Worm (Caenorhabditis elegans): Measurements from ENCODE around the gene Y6E2A.10.
A peak's percentile ranks its signal among the peaks of the same experiment; 100 is the strongest.

Y6E2A.10 gene

ce11 chrV:15699799-15700198 lies 30.6 kb downstream of the Y6E2A.10 start, which contains the start of gene nhr-199:
TSS of gene nhr-199 (minus strand) at chrV:15699899.
- TF ChIP-seq nhr-6 (tag; optimal IDR thresholded peaks at IDR 0.05) (no peak), nhr-41 (GFP tag; IDR thresholded peaks at IDR 0.05) (no peak), zfp-2 (tag; optimal IDR thresholded peaks at IDR 0.05) (no peak), attf-4 (tag; optimal IDR thresholded peaks at IDR 0.05) (no peak), madf-5 (GFP tag; IDR thresholded peaks at IDR 0.05) (no peak), zag-1 (tag; optimal IDR thresholded peaks at IDR 0.05) (no peak), ztf-7 (tag; optimal IDR thresholded peaks at IDR 0.05) (no peak), ZK546.5 (tag; optimal IDR thresholded peaks at IDR 0.05) (no peak), sdz-12 (GFP tag; optimal IDR thresholded peaks at IDR 0.05) (no peak), ceh-62 (tag; optimal IDR thresholded peaks at IDR 0.05) (no peak), mdl-1 (tag; optimal IDR thresholded peaks at IDR 0.05) (no peak), lin-29 (GFP tag; IDR thresholded peaks at IDR 0.05) (no peak)

- no peak for TF ChIP-seq mxl-2 (GFP tag; conservative IDR thresholded peaks at IDR 0.05)
Observed at ce11 chrV:15698099-15698498, 32.3 kb downstream of the Y6E2A.10 start, which contains the start of gene srx-29. TSS of gene srx-29 (minus strand) at chrV:15698199.

ce11 chrV:15693682-15694081 lies 36.7 kb downstream of the Y6E2A.10 start, which contains the start of gene nhr-198:
TSS of gene nhr-198 (plus strand) at chrV:15693994.
- TF ChIP-seq hif-1 (tag; optimal IDR thresholded peaks at IDR 0.05): no peak
- TF ChIP-seq rbr-2 (tag; optimal IDR thresholded peaks at IDR 0.05): no peak
- no peak for TF ChIP-seq lim-7 (GFP tag; IDR thresholded peaks at IDR 0.05)
- TF ChIP-seq spr-3 (GFP tag; optimal IDR thresholded peaks at IDR 0.05): no peak

ce11 chrV:15689952-15690351 lies 40.4 kb downstream of the Y6E2A.10 start, which contains the start of gene nhr-268:
TSS of gene nhr-268 (plus strand) at chrV:15690252.
- TF ChIP-seq ceh-82 (tag; optimal IDR thresholded peaks at IDR 0.05) (no peak), ztf-7 (tag; optimal IDR thresholded peaks at IDR 0.05) (no peak), F37D6.2 (tag; optimal IDR thresholded peaks at IDR 0.05) (no peak), D1046.2 (GFP tag; IDR thresholded peaks at IDR 0.05) (no peak), madf-9 (GFP tag; conservative IDR thresholded peaks at IDR 0.05) (no peak), dmd-6 (GFP tag; IDR thresholded peaks at IDR 0.05) (no peak), ctbp-1 (GFP tag; IDR thresholded peaks at IDR 0.05) (no peak), F26F4.8 (GFP tag; conservative IDR thresholded peaks at IDR 0.05) (no peak)

- peak in 1 of 2 experiments; percentile 57 for TF ChIP-seq unc-62 (GFP tag; optimal IDR thresholded peaks at IDR 0.05 in 1 of 2)
- TF ChIP-seq unc-62 (tag; optimal IDR thresholded peaks at IDR 0.05): no peak
- no peak for TF ChIP-seq saeg-2 (GFP tag; IDR thresholded peaks at IDR 0.05)
Observed at ce11 chrV:15687660-15688059, 42.7 kb downstream of the Y6E2A.10 start, which contains the start of gene nhr-197. TSS of gene nhr-197 (plus strand) at chrV:15687960.

ce11 chrV:15685599-15685998 lies 44.8 kb downstream of the Y6E2A.10 start, which contains the start of gene nhr-196:
TSS of gene nhr-196 (plus strand) at chrV:15685716.
- TF ChIP-seq php-3 (GFP tag; IDR thresholded peaks at IDR 0.05) (no peak), unc-130 (GFP tag; optimal IDR thresholded peaks at IDR 0.05) (no peak), lsy-2 (tag; optimal IDR thresholded peaks at IDR 0.05) (no peak), Y75B8A.6 (GFP tag; IDR thresholded peaks at IDR 0.05) (no peak), T20F7.1 (GFP tag; optimal IDR thresholded peaks at IDR 0.05) (no peak), aly-2 (tag; optimal IDR thresholded peaks at IDR 0.05) (no peak), jun-1 (tag; optimal IDR thresholded peaks at IDR 0.05) (no peak), spr-3 (GFP tag; optimal IDR thresholded peaks at IDR 0.05) (no peak), ceh-62 (tag; optimal IDR thresholded peaks at IDR 0.05) (no peak), F49E8.2 (tag; optimal IDR thresholded peaks at IDR 0.05; ENCODE audit: borderline replicate concordance) (no peak), ceh-44 (GFP tag; IDR thresholded peaks at IDR 0.05) (no peak), dmd-8 (GFP tag; IDR thresholded peaks at IDR 0.05) (no peak), D1046.2 (GFP tag; IDR thresholded peaks at IDR 0.05) (no peak), mxl-3 (GFP tag; optimal IDR thresholded peaks at IDR 0.05) (no peak), fos-1 (tag; optimal IDR thresholded peaks at IDR 0.05) (no peak), nhr-48 (tag; optimal IDR thresholded peaks at IDR 0.05) (no peak)

Data from whole organism, L4 larva.